Worm (Caenorhabditis elegans) whole organism, L3 larva: ENCODE measurements around the gene fbl-1.

ENCODE experiments used
- R02D3.7 ChIP-seq: fragments of 150-350 bp; optimal IDR thresholded peaks from 2 replicates; lab custom pipeline; 2014; ENCODE audit warnings: missing biosample characterization, missing genetic modification characterization
- ZK546.5 ChIP-seq: sonication (generic microtip); optimal IDR thresholded peaks from 2 replicates; lab custom pipeline; 2017; ENCODE audit warnings: missing biosample characterization, missing genetic modification characterization
- aly-2 ChIP-seq: fragments of 150-350 bp; optimal IDR thresholded peaks from 2 replicates; lab custom pipeline; 2014; ENCODE audit warnings: missing biosample characterization, missing genetic modification characterization
- ama-1 ChIP-seq: fragments of 150-350 bp; optimal IDR thresholded peaks from 2 replicates; lab custom pipeline; 2018
- ceh-16 ChIP-seq: sonication (generic microtip); optimal IDR thresholded peaks from 2 replicates; lab custom pipeline; 2017; ENCODE audit warnings: missing biosample characterization, missing genetic modification characterization
- ceh-28 ChIP-seq: fragments of 150-350 bp; optimal IDR thresholded peaks from 2 replicates; lab custom pipeline; 2014; ENCODE audit warnings: missing biosample characterization, missing genetic modification reagents, missing genetic modification characterization
- ceh-9 ChIP-seq: sonication (generic microtip); optimal IDR thresholded peaks from 2 replicates; lab custom pipeline; 2018; ENCODE audit warnings: missing biosample characterization, missing genetic modification characterization
- daf-12 ChIP-seq: fragments of 150-350 bp; optimal IDR thresholded peaks from 2 replicates; lab custom pipeline; 2014; ENCODE audit warnings: missing biosample characterization, missing genetic modification reagents, missing genetic modification characterization
- egl-27 ChIP-seq: sonication (generic microtip); optimal IDR thresholded peaks from 4 replicates; lab custom pipeline; 2017; ENCODE audit warnings: missing biosample characterization, missing genetic modification reagents, missing genetic modification characterization
- egl-5 ChIP-seq: fragments of 150-350 bp; optimal IDR thresholded peaks from 2 replicates; lab custom pipeline; 2017; ENCODE audit warnings: missing biosample characterization, missing genetic modification reagents, missing genetic modification characterization, inconsistent platforms
- elt-2 ChIP-seq: sonication (generic microtip); optimal IDR thresholded peaks from 2 replicates; lab custom pipeline; 2016; ENCODE audit warnings: missing genetic modification reagents, mild to moderate bottlenecking, missing genetic modification characterization, missing compliant biosample characterization
- elt-3 ChIP-seq, 3 experiments: fragments of 150-350 bp in 1 of 3; sonication (generic microtip) in 2 of 3; optimal IDR thresholded peaks; 2 replicates in 2 of 3; 4 replicates in 1 of 3; lab custom pipeline; 2014 to 2017; ENCODE audit warnings: missing biosample characterization in 3 of 3, missing genetic modification characterization in 3 of 3
- eor-1 ChIP-seq, 2 experiments: fragments of 150-350 bp; optimal IDR thresholded peaks; 2 replicates each; lab custom pipeline; 2014 to 2018; ENCODE audit warnings: missing biosample characterization in 2 of 2, missing genetic modification characterization in 2 of 2
- fkh-10 ChIP-seq: sonication (generic microtip); optimal IDR thresholded peaks from 2 replicates; lab custom pipeline; 2017; ENCODE audit warnings: missing biosample characterization, missing genetic modification reagents, missing genetic modification characterization
- fkh-2 ChIP-seq: fragments of 150-350 bp; optimal IDR thresholded peaks from 2 replicates; lab custom pipeline; 2014; ENCODE audit warnings: missing biosample characterization, missing genetic modification reagents, missing genetic modification characterization
- fos-1 ChIP-seq: fragments of 150-350 bp; optimal IDR thresholded peaks from 2 replicates; lab custom pipeline; 2014; ENCODE audit warnings: missing biosample characterization, missing genetic modification characterization
- jun-1 ChIP-seq: fragments of 150-350 bp; optimal IDR thresholded peaks from 2 replicates; lab custom pipeline; 2014; ENCODE audit warnings: missing biosample characterization, missing genetic modification reagents, missing genetic modification characterization
- lin-15B ChIP-seq: fragments of 150-350 bp; optimal IDR thresholded peaks from 2 replicates; lab custom pipeline; 2014; ENCODE audit warnings: missing biosample characterization, missing genetic modification characterization
- lin-39 ChIP-seq: fragments of 150-350 bp; optimal IDR thresholded peaks from 2 replicates; lab custom pipeline; 2018; ENCODE audit warnings: missing biosample characterization, missing genetic modification reagents, missing genetic modification characterization
- lsy-12 ChIP-seq: sonication (generic microtip); optimal IDR thresholded peaks from 2 replicates; lab custom pipeline; 2016; ENCODE audit warnings: mild to moderate bottlenecking, missing genetic modification characterization, missing compliant biosample characterization
- mdl-1 ChIP-seq: fragments of 150-350 bp; optimal IDR thresholded peaks from 2 replicates; lab custom pipeline; 2014; ENCODE audit warnings: missing biosample characterization, missing genetic modification characterization
- mml-1 ChIP-seq: fragments of 150-350 bp; sonication (generic microtip); optimal IDR thresholded peaks from 3 replicates; lab custom pipeline; 2014; ENCODE audit warnings: missing biosample characterization, missing genetic modification characterization
- nfya-1 ChIP-seq: sonication (generic microtip); optimal IDR thresholded peaks from 2 replicates; lab custom pipeline; 2017; ENCODE audit warnings: missing genetic modification characterization, mild to moderate bottlenecking, missing compliant biosample characterization, antibody characterized with exemption, moderate library complexity; ENCODE audit not compliant: insufficient read depth
- nhr-11 ChIP-seq: fragments of 150-350 bp; optimal IDR thresholded peaks from 2 replicates; lab custom pipeline; 2014; ENCODE audit warnings: missing biosample characterization, missing genetic modification characterization
- nhr-12 ChIP-seq: fragments of 150-350 bp; optimal IDR thresholded peaks from 2 replicates; lab custom pipeline; 2014; ENCODE audit warnings: missing biosample characterization, missing genetic modification characterization
- nhr-23 ChIP-seq: fragments of 150-350 bp; optimal IDR thresholded peaks from 2 replicates; lab custom pipeline; 2014; ENCODE audit warnings: missing biosample characterization, missing genetic modification reagents, missing genetic modification characterization
- nhr-237 ChIP-seq: fragments of 150-350 bp; optimal IDR thresholded peaks from 2 replicates; lab custom pipeline; 2014; ENCODE audit warnings: missing biosample characterization, missing genetic modification characterization
- nhr-25 ChIP-seq: sonication (generic microtip); optimal IDR thresholded peaks from 2 replicates; lab custom pipeline; 2017; ENCODE audit warnings: missing biosample characterization, missing genetic modification characterization
- nhr-28 ChIP-seq: fragments of 150-350 bp; optimal IDR thresholded peaks from 2 replicates; lab custom pipeline; 2014; ENCODE audit warnings: missing biosample characterization, missing genetic modification characterization
- nhr-43 ChIP-seq: sonication (generic microtip); optimal IDR thresholded peaks from 2 replicates; lab custom pipeline; 2016; ENCODE audit warnings: mild to moderate bottlenecking, missing genetic modification characterization, missing compliant biosample characterization; ENCODE audit not compliant: poor library complexity, severe bottlenecking
- nhr-67 ChIP-seq: fragments of 150-350 bp; optimal IDR thresholded peaks from 2 replicates; lab custom pipeline; 2014; ENCODE audit warnings: missing biosample characterization, missing genetic modification characterization
- nhr-76 ChIP-seq: fragments of 150-350 bp; sonication (generic microtip); optimal IDR thresholded peaks from 5 replicates; lab custom pipeline; 2014; ENCODE audit warnings: missing biosample characterization, missing genetic modification characterization
- nhr-77 ChIP-seq: fragments of 150-350 bp; optimal IDR thresholded peaks from 2 replicates; lab custom pipeline; 2014; ENCODE audit warnings: missing biosample characterization, missing genetic modification characterization
- pha-4 ChIP-seq: fragments of 150-350 bp; optimal IDR thresholded peaks from 2 replicates; lab custom pipeline; 2014; ENCODE audit warnings: missing biosample characterization, missing genetic modification reagents, missing genetic modification characterization
- pqm-1 ChIP-seq: fragments of 150-350 bp; optimal IDR thresholded peaks from 2 replicates; lab custom pipeline; 2017; ENCODE audit warnings: missing biosample characterization, missing genetic modification characterization, inconsistent platforms
- sea-2 ChIP-seq: fragments of 150-350 bp; sonication (generic microtip); optimal IDR thresholded peaks from 4 replicates; lab custom pipeline; 2014; ENCODE audit warnings: missing biosample characterization, missing genetic modification reagents, missing genetic modification characterization
- skn-1 ChIP-seq: fragments of 150-350 bp; optimal IDR thresholded peaks from 2 replicates; lab custom pipeline; 2014; ENCODE audit warnings: missing biosample characterization, missing genetic modification characterization
- snpc-4 ChIP-seq: fragments of 150-350 bp; optimal IDR thresholded peaks from 2 replicates; lab custom pipeline; 2014; ENCODE audit warnings: missing biosample characterization, missing genetic modification characterization
- tbx-2 ChIP-seq: sonication (generic microtip); optimal IDR thresholded peaks from 2 replicates; lab custom pipeline; 2016; ENCODE audit warnings: mild to moderate bottlenecking, missing genetic modification characterization, missing compliant biosample characterization
- unc-39 ChIP-seq: sonication (generic microtip); optimal IDR thresholded peaks from 4 replicates; lab custom pipeline; 2017; ENCODE audit warnings: missing biosample characterization, missing genetic modification characterization
- unc-62 ChIP-seq: fragments of 150-350 bp; sonication (generic microtip); optimal IDR thresholded peaks from 4 replicates; lab custom pipeline; 2014; ENCODE audit warnings: missing biosample characterization, missing genetic modification reagents, missing genetic modification characterization
- zag-1 ChIP-seq: fragments of 150-350 bp; optimal IDR thresholded peaks from 2 replicates; lab custom pipeline; 2014; ENCODE audit warnings: missing biosample characterization, missing genetic modification characterization
- ztf-11 ChIP-seq: fragments of 150-350 bp; optimal IDR thresholded peaks from 2 replicates; lab custom pipeline; 2014; ENCODE audit warnings: missing biosample characterization, missing genetic modification characterization

Gene fbl-1

DNA sequence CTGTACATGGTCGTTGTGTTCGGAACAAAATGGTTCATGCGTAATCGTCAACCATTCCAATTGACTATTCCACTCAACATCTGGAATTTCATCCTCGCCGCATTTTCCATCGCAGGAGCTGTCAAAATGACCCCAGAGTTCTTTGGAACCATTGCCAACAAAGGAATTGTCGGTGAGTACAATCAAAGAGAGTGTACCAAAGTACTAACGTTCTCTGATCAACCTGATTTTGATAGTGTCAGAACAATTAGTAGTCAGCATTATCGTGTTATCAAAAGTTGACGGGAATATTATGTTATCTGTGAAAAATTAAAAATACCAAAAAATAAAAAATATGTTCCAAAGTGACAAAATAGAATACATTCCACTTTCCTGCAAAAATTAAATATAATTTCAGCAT, 13.6 kb upstream of the fbl-1 start:
- no peak for TF ChIP-seq fos-1 (tag; lab: Kevin White, UChicago)
- peak; percentile 7 for TF ChIP-seq skn-1 (tag; lab: Kevin White, UChicago)
- no peak for TF ChIP-seq nhr-237
- peak; percentile 88 for TF ChIP-seq pqm-1 (tag; lab: Kevin White, UChicago)
- TF ChIP-seq ceh-9, result no peak
- TF ChIP-seq pha-4, result peak; percentile 48
- TF ChIP-seq jun-1 (tag; lab: Kevin White, UChicago), result no peak
- no peak for TF ChIP-seq egl-5 (tag; lab: Kevin White, UChicago)
- TF ChIP-seq ceh-16 (tag; lab: Kevin White, UChicago), result no peak
- peak; percentile 85 for TF ChIP-seq elt-2 (tag; lab: Kevin White, UChicago)
- TF ChIP-seq nhr-12 (tag; lab: Kevin White, UChicago), result no peak
- no peak for TF ChIP-seq nfya-1 (tag; lab: Kevin White, UChicago)
- TF ChIP-seq daf-12 (tag; lab: Kevin White, UChicago), result no peak
- TF ChIP-seq, all 47 proteins: peak for 4

DNA sequence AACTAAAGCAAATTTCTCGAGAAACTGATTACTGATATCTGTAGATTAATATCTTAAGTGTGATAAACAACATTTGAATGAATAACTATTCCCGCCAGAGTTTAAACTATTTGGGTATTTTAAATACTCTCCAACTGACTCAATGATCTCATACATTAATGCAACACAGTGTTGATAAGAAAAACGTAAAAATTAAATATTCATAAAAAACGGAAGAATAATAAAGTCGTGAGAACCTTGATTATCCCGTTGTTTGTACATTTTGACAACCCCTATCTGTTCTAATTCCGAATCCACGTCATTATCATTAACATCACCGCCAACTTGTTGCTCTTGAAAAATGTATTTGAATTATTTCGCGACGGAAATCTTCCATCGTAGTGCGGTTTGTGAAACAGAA, 11.0 kb upstream of the fbl-1 start, which contains the start of gene elo-7:
elo-7 (plus strand) TSS at position 301 of the 400 bp plus-strand sequence.
- no peak for TF ChIP-seq ZK546.5 (tag; lab: Kevin White, UChicago)
- TF ChIP-seq unc-39, result no peak
- TF ChIP-seq zag-1, result no peak
- no peak for TF ChIP-seq ama-1 (lab: Kevin White, UChicago)
- TF ChIP-seq sea-2 (GFP tag; lab: Kevin White, UChicago), result no peak

DNA sequence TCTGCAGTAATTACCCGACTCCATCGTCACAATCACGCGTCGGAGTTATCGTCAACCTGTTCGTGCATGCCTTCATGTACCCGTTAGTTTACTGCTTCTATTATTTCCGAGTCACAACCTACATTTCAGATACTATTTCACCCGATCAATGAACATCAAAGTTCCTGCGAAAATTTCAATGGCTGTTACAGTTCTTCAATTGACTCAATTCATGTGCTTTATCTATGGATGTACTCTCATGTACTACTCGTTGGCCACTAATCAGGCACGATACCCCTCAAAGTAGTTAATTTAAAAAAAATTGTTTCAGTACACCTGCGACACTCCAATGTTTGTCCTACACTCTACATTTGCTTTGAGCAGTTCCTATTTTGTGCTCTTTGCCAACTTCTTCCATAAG, 9.8 kb upstream of the fbl-1 start:
- TF ChIP-seq fos-1 (tag; lab: Kevin White, UChicago) (no peak), aly-2 (tag; lab: Kevin White, UChicago) (no peak), skn-1 (tag; lab: Kevin White, UChicago) (no peak), egl-5 (tag; lab: Kevin White, UChicago) (no peak), lsy-12 (tag; lab: Kevin White, UChicago) (peak; percentile 44), nhr-77 (tag; lab: Kevin White, UChicago) (no peak), nhr-25 (tag; lab: Kevin White, UChicago) (peak; percentile 39), tbx-2 (tag; lab: Kevin White, UChicago) (no peak), unc-39 (no peak), nhr-23 (peak; percentile 8), eor-1 (tag; optimal IDR thresholded peaks at IDR 0.05; lab: Kevin White, UChicago) (no peak), nhr-67 (tag; lab: Kevin White, UChicago) (no peak), nhr-28 (tag; lab: Kevin White, UChicago) (no peak), zag-1 (no peak), ama-1 (lab: Kevin White, UChicago) (peak; percentile 45), daf-12 (tag; lab: Kevin White, UChicago) (no peak), mdl-1 (tag; lab: Kevin White, UChicago) (no peak), nhr-43 (tag; lab: Kevin White, UChicago) (peak; percentile 7)

DNA sequence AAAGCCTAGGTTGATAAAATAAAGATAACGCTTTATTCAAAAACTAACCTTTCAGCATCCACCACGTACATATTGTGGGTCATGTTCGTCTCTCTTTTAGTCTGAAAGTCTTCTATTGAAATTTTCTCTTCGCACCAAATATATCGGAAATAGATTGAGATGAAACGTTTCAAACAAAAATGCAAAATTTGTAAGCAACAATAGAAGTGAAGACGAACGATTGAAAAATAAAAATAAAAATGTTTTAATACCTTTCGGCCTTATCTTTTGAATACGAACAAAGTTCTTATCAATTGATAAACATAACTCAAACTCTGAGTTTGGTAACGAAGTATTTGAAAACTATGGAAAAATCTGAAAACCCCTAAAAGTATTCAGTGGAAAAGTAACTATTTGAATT, 7.5 kb upstream of the fbl-1 start, which contains the start of gene F56H11.2:
F56H11.2 (minus strand) TSS at position 101 of the 400 bp plus-strand sequence.
- TF ChIP-seq ama-1 (lab: Kevin White, UChicago), result no peak
- peak; percentile 14 for TF ChIP-seq elt-2 (tag; lab: Kevin White, UChicago)
- no peak for TF ChIP-seq nhr-76 (tag; lab: Kevin White, UChicago)

DNA sequence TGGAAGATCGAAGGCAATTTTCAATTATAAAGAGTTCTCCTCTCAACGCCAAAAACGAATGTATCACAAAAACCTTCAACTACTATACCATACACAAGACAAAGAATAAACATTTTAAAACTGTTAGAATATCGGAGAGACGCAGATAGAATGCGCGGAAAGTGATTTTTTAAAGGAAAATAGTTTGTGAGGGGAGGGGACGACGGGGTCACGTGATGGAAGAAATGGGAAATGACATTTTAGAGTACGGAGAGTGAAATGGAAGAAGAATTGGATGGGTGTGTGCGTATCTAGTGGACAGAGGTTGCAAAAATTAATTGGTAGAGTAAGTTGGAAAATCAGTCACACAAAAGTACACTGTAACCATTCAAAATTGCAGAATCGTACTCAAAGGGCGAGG, 6.3 kb upstream of the fbl-1 start:
- TF ChIP-seq fos-1 (tag; lab: Kevin White, UChicago) (no peak), elt-3 (tag; optimal IDR thresholded peaks at IDR 0.05; lab: Kevin White, UChicago) (no peak), nhr-11 (no peak), ama-1 (lab: Kevin White, UChicago) (no peak), mml-1 (tag; lab: Kevin White, UChicago) (no peak), fkh-10 (GFP tag; lab: Kevin White, UChicago) (no peak), aly-2 (tag; lab: Kevin White, UChicago) (no peak), elt-2 (tag; lab: Kevin White, UChicago) (no peak), snpc-4 (tag; lab: Kevin White, UChicago) (peak; percentile 6), lin-15B (tag; lab: Kevin White, UChicago) (no peak), egl-27 (tag; lab: Kevin White, UChicago) (no peak), pha-4 (peak; percentile 48), skn-1 (tag; lab: Kevin White, UChicago) (no peak), nhr-23 (peak; percentile 46), nfya-1 (tag; lab: Kevin White, UChicago) (no peak), ceh-9 (no peak), ztf-11 (no peak), nhr-12 (tag; lab: Kevin White, UChicago) (no peak), nhr-76 (tag; lab: Kevin White, UChicago) (no peak), unc-62 (GFP tag; lab: Kevin White, UChicago) (no peak), nhr-43 (tag; lab: Kevin White, UChicago) (no peak), ceh-28 (tag; lab: Kevin White, UChicago) (no peak), sea-2 (GFP tag; lab: Kevin White, UChicago) (no peak), nhr-25 (tag; lab: Kevin White, UChicago) (peak; percentile 85), lin-39 (tag; lab: Kevin White, UChicago) (no peak), R02D3.7 (tag; lab: Kevin White, UChicago) (no peak), nhr-77 (tag; lab: Kevin White, UChicago) (no peak), fkh-2 (tag; lab: Kevin White, UChicago) (no peak)
